Fruit fly (Drosophila melanogaster): Measurements from ENCODE around the gene cad.

DNA sequence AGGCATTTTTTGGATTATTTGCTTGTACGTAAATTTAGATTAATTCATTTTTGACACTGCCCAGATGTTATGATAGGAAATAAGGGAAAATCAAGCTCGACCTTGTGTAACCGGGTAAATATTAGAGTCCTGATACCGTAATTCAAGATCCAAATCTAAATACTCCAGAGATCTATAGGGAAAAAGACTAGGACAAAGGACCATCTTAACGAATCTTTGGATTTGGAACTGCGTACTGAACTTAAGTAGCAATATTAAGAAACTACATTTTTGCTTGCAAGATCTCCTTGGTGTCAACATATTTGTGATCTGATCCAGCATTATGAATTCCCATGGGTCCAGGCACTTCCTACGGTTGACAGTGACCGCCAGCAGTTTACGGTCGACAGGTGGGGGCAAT, 44.1 kb upstream of the cad start, which contains the start of gene CG9316:
- TF ChIP-seq chinmo (GFP tag; IDR thresholded peaks at IDR 0.05; ENCODE audit: partially characterized antibody), result no peak
- no peak for TF ChIP-seq otp (GFP tag; IDR thresholded peaks at IDR 0.05)
- no peak for TF ChIP-seq Jarid2 (GFP tag; optimal IDR thresholded peaks at IDR 0.05)
- no peak for TF ChIP-seq D (optimal IDR thresholded peaks at IDR 0.05)
- TF ChIP-seq D (GFP tag; optimal IDR thresholded peaks at IDR 0.05), result no peak
- TF ChIP-seq lbe (GFP tag; optimal IDR thresholded peaks at IDR 0.05), result no peak
- TF ChIP-seq CG1792 (GFP tag; optimal IDR thresholded peaks at IDR 0.05), result no peak
- TF ChIP-seq crc (GFP tag; optimal IDR thresholded peaks at IDR 0.05), result no peak
- TF ChIP-seq HmgZ (tag; optimal IDR thresholded peaks at IDR 0.05), result no peak
- TF ChIP-seq CG18262 (tag; optimal IDR thresholded peaks at IDR 0.05), result no peak
- no peak for TF ChIP-seq CG1024 (GFP tag; IDR thresholded peaks at IDR 0.05)
- TF ChIP-seq CG13894 (tag; optimal IDR thresholded peaks at IDR 0.05), result no peak
- no peak for TF ChIP-seq peb (GFP tag; IDR thresholded peaks at IDR 0.05)
- no peak for TF ChIP-seq psq (GFP tag; optimal IDR thresholded peaks at IDR 0.05)

Data from whole organism, embryonic.